Worm (Caenorhabditis elegans) whole organism, dauer: ENCODE measurements around the gene cwp-5.

Experiments
- unc-62 ChIP-seq: sonication (generic microtip); optimal IDR thresholded peaks from 2 replicates; lab custom pipeline; 2017; ENCODE audit warnings: missing biosample characterization, missing genetic modification reagents, missing genetic modification characterization

cwp-5 gene

DNA sequence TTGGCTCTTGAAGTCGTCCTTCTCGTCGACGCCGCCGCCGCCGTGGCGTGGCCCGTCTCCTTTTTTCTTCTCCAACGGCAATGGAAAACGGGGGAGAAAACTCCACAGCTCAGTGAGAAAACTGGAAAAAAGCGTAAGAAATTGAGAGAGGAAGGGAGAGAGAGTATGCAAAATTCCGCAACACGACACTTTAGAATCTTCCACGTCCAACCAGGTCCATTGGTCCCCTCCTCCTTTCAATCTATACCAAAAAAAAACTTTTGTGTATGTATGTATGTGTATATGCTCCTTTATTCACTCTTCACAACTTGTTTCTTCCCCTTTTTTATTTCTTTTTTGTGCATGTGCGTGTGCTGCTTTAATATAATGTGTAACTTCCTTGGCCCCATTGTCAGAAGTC lies 19.3 kb upstream of the cwp-5 start:
- no peak for TF ChIP-seq unc-62 (GFP tag; lab: Kevin White, UChicago)

DNA sequence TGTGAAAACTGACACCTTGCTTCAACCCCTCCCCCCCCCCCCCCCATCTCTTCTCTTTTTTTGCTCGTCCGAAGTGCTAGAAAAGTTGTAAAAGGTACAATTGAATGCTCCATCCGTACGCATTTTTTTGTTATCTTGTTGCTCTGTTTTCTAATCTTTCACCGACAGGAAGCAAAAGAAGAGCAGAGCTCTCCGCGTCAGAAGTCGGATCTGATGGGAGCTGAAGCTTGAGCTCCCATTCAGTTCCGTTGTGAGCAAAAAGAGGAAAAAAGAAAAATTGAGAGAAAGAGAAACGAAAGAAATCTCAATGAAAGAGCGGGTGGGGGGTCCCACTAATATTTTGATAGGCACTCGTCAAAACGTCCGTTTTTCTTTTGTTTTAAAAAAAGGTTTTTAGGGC lies 17.1 kb upstream of the cwp-5 start:
- no peak for TF ChIP-seq unc-62 (GFP tag; lab: Kevin White, UChicago)

DNA sequence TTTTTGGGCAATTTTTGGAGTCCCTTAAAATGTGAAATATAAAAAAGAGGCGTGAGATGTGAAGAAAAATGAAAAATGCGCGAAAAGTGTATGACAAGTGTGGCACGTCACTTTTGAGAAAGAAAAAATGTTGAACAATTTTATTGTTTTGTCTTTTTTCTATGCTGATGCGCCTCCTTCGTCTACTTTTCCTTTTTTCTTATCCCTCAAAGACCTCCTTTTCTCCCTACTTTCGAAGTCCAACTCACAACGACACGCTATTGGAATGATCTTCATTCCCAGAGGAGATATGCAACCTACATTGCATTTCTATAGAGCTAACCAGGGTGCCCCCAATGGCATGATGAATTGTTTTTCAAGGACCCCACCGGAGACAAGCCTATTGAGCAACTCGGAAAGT lies 16.2 kb upstream of the cwp-5 start:
- TF ChIP-seq unc-62 (GFP tag; lab: Kevin White, UChicago) = no peak

DNA sequence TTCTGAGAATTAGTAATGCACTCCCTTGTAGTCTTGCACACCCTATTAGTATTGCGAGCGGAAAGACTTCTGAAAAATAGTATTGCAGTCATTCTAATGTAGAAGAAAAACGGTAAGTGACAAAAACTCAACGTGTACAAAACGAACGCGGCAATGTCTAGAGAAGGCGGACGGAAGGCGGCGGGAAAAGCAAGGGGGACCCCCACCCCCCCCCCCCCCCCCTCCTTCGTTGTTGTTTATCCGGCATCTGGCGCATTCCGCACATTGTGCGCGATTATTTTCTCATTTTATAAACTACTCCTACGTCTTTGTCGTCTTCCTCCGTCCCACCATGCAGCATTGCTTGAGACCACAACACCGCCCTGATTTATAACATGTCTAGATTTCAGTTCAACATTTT lies 12.6 kb upstream of the cwp-5 start:
- no peak for TF ChIP-seq unc-62 (GFP tag; lab: Kevin White, UChicago)

DNA sequence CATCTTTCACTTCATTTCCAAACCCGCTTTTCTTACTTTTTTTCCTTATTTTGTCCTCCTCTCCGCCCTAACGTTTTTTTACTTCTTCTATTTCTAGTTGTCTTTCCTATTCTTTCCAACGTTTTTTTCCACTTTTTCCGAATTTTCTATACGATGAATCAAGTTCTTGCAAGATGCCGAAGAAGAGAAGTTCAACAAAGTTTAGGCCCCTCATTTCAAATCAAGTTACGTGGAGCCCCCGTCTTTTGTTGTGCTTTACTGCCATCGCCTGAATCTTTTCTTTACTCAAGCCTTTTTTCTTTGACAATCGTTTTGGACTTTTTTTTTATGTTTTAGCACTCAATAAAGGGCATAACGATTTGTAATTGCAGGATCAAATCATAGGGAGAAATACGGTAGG lies 11.6 kb upstream of the cwp-5 start, which contains the start of gene unc-9:
unc-9 (plus strand) TSS at position 370 of the 400 bp plus-strand sequence.
- no peak for TF ChIP-seq unc-62 (GFP tag; lab: Kevin White, UChicago)

DNA sequence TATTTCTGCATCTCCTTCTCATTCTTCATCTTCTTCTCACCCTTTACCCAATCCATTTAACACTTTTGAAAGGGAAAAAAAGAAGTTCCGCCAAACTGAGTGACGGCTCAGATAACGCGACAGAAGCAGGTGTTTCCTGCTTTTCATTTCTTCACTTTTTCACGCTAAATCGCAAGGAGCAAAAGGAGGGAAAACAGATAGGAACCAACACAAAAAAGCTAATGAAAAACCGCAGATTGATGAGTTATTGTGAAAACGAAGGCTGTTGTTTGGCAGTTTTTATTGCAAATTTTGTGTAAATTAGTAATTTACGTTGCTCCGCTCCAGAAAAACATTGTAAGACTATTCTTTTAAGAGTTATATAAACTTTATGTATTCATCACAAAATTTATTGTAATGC lies 10.6 kb upstream of the cwp-5 start:
- TF ChIP-seq unc-62 (GFP tag; lab: Kevin White, UChicago) = no peak

DNA sequence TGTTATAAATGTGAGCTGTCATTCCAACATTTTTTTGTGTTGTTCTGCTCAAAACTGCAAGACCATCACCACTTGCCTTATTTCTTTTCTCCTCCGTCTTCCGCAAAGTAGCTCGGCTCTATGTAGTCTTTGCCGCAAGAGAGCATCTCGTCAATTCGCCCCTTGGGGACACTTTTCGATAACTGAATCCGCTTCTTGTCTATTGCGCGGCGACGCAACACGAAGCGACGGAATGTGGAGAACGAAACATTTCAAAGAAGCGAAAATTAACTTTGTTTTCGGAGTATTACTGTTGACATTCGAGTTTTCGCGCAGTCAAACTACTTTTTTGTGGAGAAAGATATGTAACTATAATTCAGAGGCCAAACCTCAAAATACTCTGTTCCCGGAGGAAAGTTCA lies 8.4 kb upstream of the cwp-5 start:
- no peak for TF ChIP-seq unc-62 (GFP tag; lab: Kevin White, UChicago)

DNA sequence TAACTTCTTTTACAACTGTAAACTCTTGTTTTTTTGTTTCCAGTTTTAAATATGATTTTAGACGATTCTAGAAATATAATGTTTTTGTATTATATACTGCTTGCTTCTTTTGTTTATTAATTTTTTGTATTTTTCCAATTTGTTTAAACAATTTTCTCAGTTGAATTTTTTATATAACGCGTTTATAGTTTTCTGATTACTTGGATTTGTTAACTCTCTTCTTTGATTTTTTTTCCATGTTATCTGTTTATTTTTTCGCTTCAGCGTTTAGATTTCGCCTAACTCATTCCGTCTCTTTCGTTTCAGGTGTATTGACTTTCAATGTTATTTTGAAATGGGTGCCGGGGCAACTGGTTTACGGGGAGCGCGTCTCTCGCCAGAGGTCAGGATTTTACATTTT lies 1.2 kb upstream of the cwp-5 start, which contains the start of gene gpa-6:
gpa-6 (plus strand) TSS at position 301 of the 400 bp plus-strand sequence.
- no peak for TF ChIP-seq unc-62 (GFP tag; lab: Kevin White, UChicago)

DNA sequence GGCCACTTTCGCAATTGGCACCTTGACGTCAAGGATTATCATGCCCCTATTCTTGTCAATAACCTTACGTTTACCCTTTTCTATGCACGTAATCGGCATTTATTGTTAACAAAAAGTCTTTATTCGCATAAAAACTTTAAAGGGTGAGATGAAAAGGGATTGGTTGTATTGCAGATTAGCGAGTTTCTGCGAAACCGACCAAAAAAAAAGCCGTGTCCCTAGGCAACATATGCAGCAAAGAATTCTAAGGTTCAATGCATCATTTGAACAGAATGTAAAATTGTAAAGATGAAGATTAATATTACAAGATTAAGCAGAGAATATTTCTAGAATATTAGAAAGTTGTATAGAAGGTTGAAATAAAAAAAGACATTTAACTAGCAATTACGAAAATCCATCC lies 7.7 kb downstream of the cwp-5 start:
- TF ChIP-seq unc-62 (GFP tag; lab: Kevin White, UChicago) = no peak

DNA sequence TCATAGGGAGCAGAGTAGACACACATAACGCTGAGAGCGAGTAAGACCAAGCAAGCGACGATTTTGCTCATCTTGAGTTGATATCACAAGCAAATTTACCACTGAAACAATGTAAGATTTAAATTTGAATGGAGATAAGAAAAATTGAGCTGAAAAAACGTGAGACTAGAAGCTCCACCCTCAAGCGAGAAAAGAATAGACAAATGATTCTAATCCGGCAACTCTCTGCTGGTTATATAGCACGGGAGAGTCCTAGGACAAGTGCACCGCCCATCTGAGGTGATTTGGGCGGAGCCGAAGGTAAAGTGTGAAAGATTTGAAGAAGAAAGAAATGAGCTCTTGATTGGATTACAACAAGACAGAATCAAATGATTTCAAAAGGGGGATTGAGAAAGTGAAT lies 11.4 kb downstream of the cwp-5 start, which contains the start of gene nlp-3:
nlp-3 (minus strand) TSS at position 101 of the 400 bp plus-strand sequence.
- no peak for TF ChIP-seq unc-62 (GFP tag; lab: Kevin White, UChicago)

DNA sequence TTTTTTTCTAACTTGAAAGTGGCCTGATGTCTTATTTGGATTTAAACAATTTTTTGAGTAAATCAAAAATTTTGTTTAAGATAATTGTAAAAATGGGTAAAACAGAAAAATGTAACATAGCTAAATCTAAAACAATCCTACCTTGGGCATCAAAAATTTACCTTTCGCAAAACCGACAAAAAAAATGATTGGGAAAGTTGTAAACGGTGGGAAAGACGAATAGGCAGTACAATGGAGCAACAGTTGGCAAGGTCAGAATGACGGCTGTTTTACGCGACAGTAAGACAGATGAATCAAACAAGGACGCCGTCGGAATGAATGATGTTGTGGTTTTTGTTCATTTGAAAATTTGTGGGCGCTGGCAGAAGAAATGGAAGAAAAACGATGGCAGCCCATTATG lies 15.3 kb downstream of the cwp-5 start:
- TF ChIP-seq unc-62 (GFP tag; lab: Kevin White, UChicago) = no peak

DNA sequence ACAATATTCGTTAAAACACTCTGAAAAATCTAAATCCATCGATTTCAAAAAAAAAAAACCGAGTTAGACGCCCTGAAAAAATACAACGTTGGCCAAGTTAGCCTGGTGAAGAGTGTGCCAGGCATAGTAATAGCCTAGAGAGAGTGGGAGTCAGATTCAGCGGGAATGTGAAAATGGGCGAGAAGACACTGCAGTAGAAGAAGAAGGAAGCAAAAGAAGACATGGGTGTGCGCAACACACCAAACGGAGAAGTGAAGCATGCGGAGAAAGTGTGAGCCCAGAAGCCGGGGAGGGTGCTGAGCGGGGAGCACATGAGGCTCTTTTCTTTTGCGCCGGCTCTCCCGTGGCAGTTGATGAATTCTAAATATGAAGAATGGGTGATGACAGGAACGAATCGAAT lies 18.6 kb downstream of the cwp-5 start:
- TF ChIP-seq unc-62 (GFP tag; lab: Kevin White, UChicago) = no peak

DNA sequence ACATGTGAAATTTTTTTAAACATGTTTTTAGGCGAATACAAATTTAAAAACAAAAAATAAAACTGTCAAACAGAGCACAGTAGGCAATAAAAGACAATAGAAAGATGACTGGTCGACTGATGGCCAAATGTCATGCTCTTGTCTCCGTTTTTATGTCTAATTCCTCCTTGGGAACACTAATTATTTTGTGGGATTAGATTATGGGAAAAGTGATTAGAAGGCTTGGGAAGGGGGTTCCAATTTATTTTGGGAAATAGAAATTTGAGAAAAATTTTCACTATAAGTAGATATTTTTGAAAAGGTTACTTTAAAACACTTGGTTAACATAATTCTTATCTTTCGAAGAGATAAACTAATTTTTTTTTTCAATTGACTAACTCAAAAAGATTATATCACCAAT lies 19.0 kb downstream of the cwp-5 start:
- no peak for TF ChIP-seq unc-62 (GFP tag; lab: Kevin White, UChicago)

DNA sequence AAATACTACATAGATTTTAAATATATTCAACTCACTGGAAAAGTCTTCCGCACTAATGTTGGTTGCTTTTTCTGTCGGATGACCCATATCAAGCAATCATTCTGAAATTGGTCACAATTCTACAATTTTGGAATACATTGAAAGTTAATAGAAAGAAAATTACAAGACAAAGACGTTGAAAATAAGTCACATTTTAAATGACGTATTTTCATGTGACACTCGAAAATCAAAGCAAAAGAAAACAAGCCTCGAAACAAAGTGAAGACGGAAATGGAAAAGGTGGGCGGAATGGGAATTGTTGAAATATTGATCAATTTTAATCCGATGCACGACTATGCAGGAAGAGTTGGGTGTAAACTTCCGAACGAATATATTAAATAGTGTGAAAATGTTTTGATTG lies 19.8 kb downstream of the cwp-5 start, which contains the start of gene mob-2:
mob-2 (minus strand) TSS at position 101 of the 400 bp plus-strand sequence.
- no peak for TF ChIP-seq unc-62 (GFP tag; lab: Kevin White, UChicago)

DNA sequence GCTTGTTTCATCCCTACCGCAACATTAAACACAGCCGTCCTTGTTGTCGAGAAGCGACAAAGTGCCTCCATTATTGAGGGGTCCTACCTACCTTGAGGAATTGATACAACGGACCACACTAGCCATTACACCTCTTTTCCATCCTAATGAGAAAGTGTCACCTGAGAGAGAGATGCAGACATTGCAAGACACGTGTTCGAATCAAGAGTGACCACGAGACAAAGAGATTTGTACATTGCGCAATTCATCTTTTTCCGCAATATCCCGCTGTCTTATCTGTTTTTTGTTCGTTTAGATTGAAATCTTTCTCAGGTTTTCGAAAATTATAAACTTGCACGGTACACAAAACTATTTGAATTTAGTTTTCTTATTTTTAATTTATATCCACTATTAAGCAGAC lies 20.6 kb downstream of the cwp-5 start:
- no peak for TF ChIP-seq unc-62 (GFP tag; lab: Kevin White, UChicago)

DNA sequence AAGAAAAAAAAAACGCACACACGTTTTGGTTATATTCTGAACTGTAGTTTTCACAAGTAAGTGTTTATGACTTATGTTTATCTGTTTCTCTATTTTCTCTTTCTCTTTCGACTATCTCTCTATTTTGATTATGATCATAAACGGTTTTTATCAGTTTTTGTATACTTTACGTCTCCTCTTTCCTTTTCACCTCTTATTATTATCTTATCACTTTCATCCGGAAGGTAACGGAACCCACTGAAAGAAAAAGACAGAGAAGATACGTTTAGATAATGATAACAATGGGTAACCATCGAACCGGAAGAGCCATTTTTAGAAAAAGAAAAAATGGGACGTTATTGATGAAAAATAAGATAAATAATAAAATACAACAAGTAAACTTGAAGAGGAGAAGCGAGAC lies 24.1 kb downstream of the cwp-5 start:
- TF ChIP-seq unc-62 (GFP tag; lab: Kevin White, UChicago) = no peak

DNA sequence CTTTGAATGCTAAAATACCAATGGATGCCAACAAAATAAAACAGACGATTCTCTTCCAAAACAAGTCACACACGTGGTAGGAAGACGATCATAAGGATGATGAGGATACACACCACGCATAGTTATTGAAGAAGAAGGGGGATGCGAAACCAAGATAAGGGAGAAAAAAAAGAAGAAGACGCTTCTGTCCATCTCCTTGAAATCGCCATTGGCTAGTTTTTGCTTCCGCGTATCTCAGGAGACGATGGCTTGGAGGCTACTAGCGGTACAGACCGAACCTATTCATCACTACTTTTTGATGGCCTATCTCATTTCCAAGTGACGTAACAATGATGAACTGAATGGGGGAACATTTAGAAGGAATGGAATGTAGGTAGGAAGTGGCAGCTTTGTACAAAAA lies 25.5 kb downstream of the cwp-5 start:
- no peak for TF ChIP-seq unc-62 (GFP tag; lab: Kevin White, UChicago)

DNA sequence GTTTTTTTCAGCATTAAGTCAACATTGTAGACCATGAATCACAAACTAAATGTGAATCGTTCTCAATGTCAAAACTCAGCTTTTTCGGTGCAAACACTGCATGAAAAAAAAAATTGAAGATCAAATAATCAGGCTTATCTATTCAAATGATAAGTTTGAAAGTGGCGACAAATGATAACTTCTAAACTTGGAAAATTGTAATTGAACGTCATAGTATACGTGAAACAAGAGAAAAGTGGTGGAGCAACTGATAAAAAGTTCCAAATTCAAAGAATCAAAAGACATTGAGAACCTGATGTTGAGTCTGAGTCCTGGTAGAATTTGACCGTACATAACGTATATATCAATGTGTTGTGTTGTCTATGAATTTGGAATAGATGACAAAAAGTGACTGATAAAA lies 26.6 kb downstream of the cwp-5 start:
- no peak for TF ChIP-seq unc-62 (GFP tag; lab: Kevin White, UChicago)
